Fruit fly (Drosophila melanogaster) whole organism, wandering third instar larva: Measurements from ENCODE around the gene CG34367.

ENCODE experiments used
- Abd-B ChIP-seq: fragments of >200 bp; optimal IDR thresholded peaks from 2 replicates; lab custom pipeline; 2017; ENCODE audit warnings: missing biosample characterization, missing genetic modification characterization
- CG32264 ChIP-seq: fragments of 200-800 bp; sonication (Bioruptor generic); optimal IDR thresholded peaks from 2 replicates; lab custom pipeline; 2016; ENCODE audit warnings: missing biosample characterization, missing genetic modification characterization
- Dif ChIP-seq: fragments of 200-275, 200-300 bp; sonication (Bioruptor generic); optimal IDR thresholded peaks from 2 replicates; lab custom pipeline; 2018; ENCODE audit warnings: missing biosample characterization, missing genetic modification characterization; ENCODE audit not compliant: partially characterized antibody
- Myc ChIP-seq: fragments of >200 bp; optimal IDR thresholded peaks from 2 replicates; lab custom pipeline; 2017
- br ChIP-seq: fragments of 200-800 bp; sonication (Bioruptor generic); optimal IDR thresholded peaks from 2 replicates; lab custom pipeline; 2016; ENCODE audit warnings: missing biosample characterization, missing genetic modification characterization
- psq ChIP-seq: fragments of 200-800 bp; sonication (Bioruptor generic); optimal IDR thresholded peaks from 3 replicates; lab custom pipeline; 2017; ENCODE audit warnings: missing biosample characterization, mild to moderate bottlenecking, missing genetic modification characterization, moderate library complexity
- rgr ChIP-seq: fragments of 200-800 bp; sonication (Bioruptor generic); optimal IDR thresholded peaks from 3 replicates; lab custom pipeline; 2016; ENCODE audit warnings: missing biosample characterization, mild to moderate bottlenecking, missing genetic modification characterization
- usp ChIP-seq: fragments of >200 bp; optimal IDR thresholded peaks from 2 replicates; lab custom pipeline; 2017; ENCODE audit warnings: missing biosample characterization, missing genetic modification characterization

DNA sequence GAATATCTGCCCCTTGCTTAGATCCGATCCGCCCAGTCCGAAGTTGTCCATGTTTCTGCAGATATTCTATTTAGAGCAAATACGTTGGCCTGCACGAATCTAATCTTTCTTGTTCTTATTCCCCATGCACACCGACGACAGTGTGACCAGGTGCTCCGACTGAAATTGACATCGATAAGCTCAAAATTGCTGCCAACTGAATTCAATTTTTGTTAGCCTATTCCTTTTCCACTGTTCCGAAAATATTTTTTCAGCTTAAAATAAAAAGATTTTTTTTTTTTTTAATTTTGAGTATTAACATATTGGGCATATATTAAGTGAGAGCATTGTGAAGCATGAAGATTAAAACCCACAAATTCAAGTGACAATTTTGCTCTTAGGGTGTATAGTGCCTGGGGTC lies 49.9 kb downstream of the CG34367 start, which contains the start of gene nmd:
- TF ChIP-seq CG32264 (GFP tag; lab: Kevin White, UChicago), result no peak
- TF ChIP-seq Abd-B (GFP tag; lab: Kevin White, UChicago), result no peak
- no peak for TF ChIP-seq br
- no peak for TF ChIP-seq usp (GFP tag; lab: Kevin White, UChicago)
- no peak for TF ChIP-seq psq (GFP tag; lab: Kevin White, UChicago)
- TF ChIP-seq Myc (lab: Kevin White, UChicago), result no peak
- TF ChIP-seq rgr (GFP tag; lab: Kevin White, UChicago), result no peak
- no peak for TF ChIP-seq Dif
